Fruit fly (Drosophila melanogaster): Measurements from ENCODE around the gene Stip1.

Gene Stip1

dm6 chr2L:247845-248473 lies 47.0 kb upstream of the Stip1 start (continued):
- peak; percentile 52 for TF ChIP-seq Sox102F (GFP tag; optimal IDR thresholded peaks at IDR 0.05)
- TF ChIP-seq CG10366 (GFP tag; IDR thresholded peaks at IDR 0.05): peak; percentile 26; the same call in 1 of the 2 replicates
- TF ChIP-seq fru (optimal IDR thresholded peaks at IDR 0.05): no peak
- TF ChIP-seq CG8924 (tag; optimal IDR thresholded peaks at IDR 0.05): peak; percentile 53
- peak; percentile 50 for TF ChIP-seq fd3F (GFP tag; optimal IDR thresholded peaks at IDR 0.05)
- TF ChIP-seq CG12942 (GFP tag; optimal IDR thresholded peaks at IDR 0.05): peak; percentile 20
- peak; percentile 61 for TF ChIP-seq sd (tag; optimal IDR thresholded peaks at IDR 0.05)
- no peak for TF ChIP-seq CG7963 (GFP tag; IDR thresholded peaks at IDR 0.05; ENCODE audit: partially characterized antibody)
- peak; percentile 38 for TF ChIP-seq CG9817 (tag; optimal IDR thresholded peaks at IDR 0.05)
- peak; percentile 8 for TF ChIP-seq ftz-f1 (GFP tag; optimal IDR thresholded peaks at IDR 0.05)
- TF ChIP-seq CG17186 (GFP tag; optimal IDR thresholded peaks at IDR 0.05): no peak
- TF ChIP-seq CG2199 (GFP tag; IDR thresholded peaks at IDR 0.05): 0 out of 3 replicates have a peak, but pooled peaks have one; percentile 32
- TF ChIP-seq gem (tag; optimal IDR thresholded peaks at IDR 0.05): peak; percentile 75
- TF ChIP-seq CG7786 (GFP tag; optimal IDR thresholded peaks at IDR 0.05): peak; percentile 39
- peak; percentile 91; the same call in 3 of the 4 replicates for TF ChIP-seq chinmo (GFP tag; IDR thresholded peaks at IDR 0.05; ENCODE audit: partially characterized antibody)
- peak; percentile 45 for TF ChIP-seq CG13424 (tag; optimal IDR thresholded peaks at IDR 0.05)
- TF ChIP-seq disco-r (GFP tag; optimal IDR thresholded peaks at IDR 0.05): peak; percentile 13
- TF ChIP-seq CG30403 (GFP tag; optimal IDR thresholded peaks at IDR 0.05): peak; percentile 56
- peak; percentile 42; the same call in 1 of the 2 replicates for TF ChIP-seq vvl (GFP tag; IDR thresholded peaks at IDR 0.05)
- TF ChIP-seq CG10654 (GFP tag; optimal IDR thresholded peaks at IDR 0.05): peak; percentile 22
- peak; percentile 69 for TF ChIP-seq Fer1 (GFP tag; optimal IDR thresholded peaks at IDR 0.05)
- TF ChIP-seq PHDP (tag; optimal IDR thresholded peaks at IDR 0.05): peak; percentile 66
- peak; percentile 5 for TF ChIP-seq pho (GFP tag; optimal IDR thresholded peaks at IDR 0.05)
- peak; percentile 40 to 58 for TF ChIP-seq Hr51 (GFP tag; optimal IDR thresholded peaks at IDR 0.05)
- TF ChIP-seq tap (tag; optimal IDR thresholded peaks at IDR 0.05): peak; percentile 49
- no peak for TF ChIP-seq CG4404 (GFP tag; IDR thresholded peaks at IDR 0.05)
- no peak for TF ChIP-seq twi (tag; optimal IDR thresholded peaks at IDR 0.05)
- peak; percentile 7 for TF ChIP-seq cato (GFP tag; optimal IDR thresholded peaks at IDR 0.05; ENCODE audit: borderline replicate concordance)
- no peak for TF ChIP-seq CG16863 (GFP tag; optimal IDR thresholded peaks at IDR 0.05)
- TF ChIP-seq dmrt99B (tag; optimal IDR thresholded peaks at IDR 0.05): peak; percentile 59
- no peak for TF ChIP-seq Sry-β (GFP tag; optimal IDR thresholded peaks at IDR 0.05)
- TF ChIP-seq grau (tag; optimal IDR thresholded peaks at IDR 0.05): peak; percentile 94
- TF ChIP-seq bcd (GFP tag; optimal IDR thresholded peaks at IDR 0.05): peak; percentile 60
- peak; percentile 7 for TF ChIP-seq CG13894 (tag; optimal IDR thresholded peaks at IDR 0.05)
- TF ChIP-seq CG18011 (GFP tag; optimal IDR thresholded peaks at IDR 0.05): peak; percentile 5
- TF ChIP-seq CG6765 (GFP tag; optimal IDR thresholded peaks at IDR 0.05): peak; percentile 60
- TF ChIP-seq Trl (optimal IDR thresholded peaks at IDR 0.05): peak in 1 of 2 experiments; percentile 45
- TF ChIP-seq Trl (GFP tag; optimal IDR thresholded peaks at IDR 0.05): no peak
- no peak for TF ChIP-seq btn (GFP tag; optimal IDR thresholded peaks at IDR 0.05)
- peak; percentile 40 for TF ChIP-seq CG4328 (GFP tag; optimal IDR thresholded peaks at IDR 0.05)
- TF ChIP-seq CG1602 (GFP tag; optimal IDR thresholded peaks at IDR 0.05): peak; percentile 7
- no peak for TF ChIP-seq CG4820 (GFP tag; optimal IDR thresholded peaks at IDR 0.05)
- TF ChIP-seq CG13775 (GFP tag; optimal IDR thresholded peaks at IDR 0.05): peak; percentile 69
- TF ChIP-seq onecut (GFP tag; IDR thresholded peaks at IDR 0.05): no peak
- no peak for TF ChIP-seq Aef1 (GFP tag; IDR thresholded peaks at IDR 0.05)
- no peak for TF ChIP-seq Bdp1 (GFP tag; optimal IDR thresholded peaks at IDR 0.05)
- no peak for TF ChIP-seq pb (GFP tag; optimal IDR thresholded peaks at IDR 0.05)
- TF ChIP-seq pum (GFP tag; optimal IDR thresholded peaks at IDR 0.05): no peak
- TF ChIP-seq Nf-YB (GFP tag; optimal IDR thresholded peaks at IDR 0.05): peak; percentile 51
- TF ChIP-seq Vsx1 (GFP tag; optimal IDR thresholded peaks at IDR 0.05): peak; percentile 14
